Worm (Caenorhabditis elegans) whole organism, late embryonic: ENCODE measurements around the gene frpr-6.

Source experiments
- C08G9.2 ChIP-seq: sonication (generic microtip); optimal IDR thresholded peaks from 2 replicates; lab custom pipeline; 2016; ENCODE audit warnings: mild to moderate bottlenecking, missing genetic modification characterization, moderate library complexity, missing compliant biosample characterization
- F13H6.1 ChIP-seq: sonication (generic microtip); optimal IDR thresholded peaks from 2 replicates; lab custom pipeline; 2016; ENCODE audit warnings: missing genetic modification characterization, missing compliant biosample characterization
- Y22D7AL.16 ChIP-seq: sonication (generic microtip); optimal IDR thresholded peaks from 2 replicates; lab custom pipeline; 2016; ENCODE audit warnings: missing genetic modification characterization, missing compliant biosample characterization
- ama-1 ChIP-seq: fragments of 150-350 bp; optimal IDR thresholded peaks from 2 replicates; lab custom pipeline; 2014
- ceh-14 ChIP-seq: sonication (generic microtip); optimal IDR thresholded peaks from 2 replicates; lab custom pipeline; 2016; ENCODE audit warnings: missing genotype, missing genetic modification characterization, missing compliant biosample characterization
- ceh-18 ChIP-seq: sonication (generic microtip); optimal IDR thresholded peaks from 2 replicates; lab custom pipeline; 2016; ENCODE audit warnings: missing genetic modification characterization, missing compliant biosample characterization
- ceh-19 ChIP-seq: fragments of 200-800 bp; sonication (Bioruptor generic); optimal IDR thresholded peaks from 2 replicates; lab custom pipeline; 2018; ENCODE audit warnings: mild to moderate bottlenecking, missing genetic modification characterization, missing compliant biosample characterization
- ceh-2 ChIP-seq: sonication (generic microtip); optimal IDR thresholded peaks from 2 replicates; lab custom pipeline; 2016; ENCODE audit warnings: missing genotype, missing genetic modification characterization, missing compliant biosample characterization
- ceh-22 ChIP-seq: sonication (generic microtip); optimal IDR thresholded peaks from 2 replicates; lab custom pipeline; 2017; ENCODE audit warnings: missing biosample characterization, missing genetic modification characterization
- ceh-30 ChIP-seq: fragments of 150-350 bp; optimal IDR thresholded peaks from 2 replicates; lab custom pipeline; 2014; ENCODE audit warnings: missing biosample characterization, missing genetic modification characterization
- ceh-31 ChIP-seq: sonication (generic microtip); optimal IDR thresholded peaks from 2 replicates; lab custom pipeline; 2016; ENCODE audit warnings: missing genetic modification characterization, missing compliant biosample characterization
- ceh-48 ChIP-seq: sonication (generic microtip); optimal IDR thresholded peaks from 2 replicates; lab custom pipeline; 2016; ENCODE audit warnings: missing genetic modification characterization, inconsistent platforms, missing compliant biosample characterization
- ceh-6 ChIP-seq: fragments of 200-800 bp; sonication (Bioruptor generic); optimal IDR thresholded peaks from 2 replicates; lab custom pipeline; 2018; ENCODE audit warnings: mild to moderate bottlenecking, missing genetic modification characterization, missing compliant biosample characterization
- che-1 ChIP-seq: sonication (generic microtip); optimal IDR thresholded peaks from 2 replicates; lab custom pipeline; 2016; ENCODE audit warnings: mild to moderate bottlenecking, missing genetic modification characterization, missing compliant biosample characterization
- eyg-1 ChIP-seq: sonication (generic microtip); optimal IDR thresholded peaks from 2 replicates; lab custom pipeline; 2016; ENCODE audit warnings: missing genotype, missing genetic modification characterization, missing compliant biosample characterization
- fkh-10 ChIP-seq: fragments of 150-350 bp; optimal IDR thresholded peaks from 2 replicates; lab custom pipeline; 2014; ENCODE audit warnings: missing biosample characterization, missing genetic modification reagents, missing genetic modification characterization
- fkh-6 ChIP-seq: sonication (generic microtip); optimal IDR thresholded peaks from 2 replicates; lab custom pipeline; 2016; ENCODE audit warnings: missing genetic modification characterization, missing compliant biosample characterization
- hlh-13 ChIP-seq: fragments of 200-800 bp; sonication (Bioruptor generic); optimal IDR thresholded peaks from 2 replicates; lab custom pipeline; 2018; ENCODE audit warnings: mild to moderate bottlenecking, missing genetic modification characterization, missing compliant biosample characterization
- hlh-30 ChIP-seq: sonication (generic microtip); optimal IDR thresholded peaks from 2 replicates; lab custom pipeline; 2017; ENCODE audit warnings: antibody characterized with exemption, missing genetic modification characterization, missing compliant biosample characterization; ENCODE audit not compliant: insufficient read depth
- mec-3 ChIP-seq: sonication (generic microtip); optimal IDR thresholded peaks from 2 replicates; lab custom pipeline; 2016; ENCODE audit warnings: borderline replicate concordance, missing genetic modification characterization, missing compliant biosample characterization
- nhr-11 ChIP-seq: fragments of 150-350 bp; optimal IDR thresholded peaks from 2 replicates; lab custom pipeline; 2014; ENCODE audit warnings: missing biosample characterization, missing genetic modification characterization
- nhr-232 ChIP-seq: sonication (generic microtip); optimal IDR thresholded peaks from 2 replicates; lab custom pipeline; 2016; ENCODE audit warnings: missing genetic modification characterization, missing compliant biosample characterization
- odd-2 ChIP-seq: sonication (generic microtip); optimal IDR thresholded peaks from 2 replicates; lab custom pipeline; 2017; ENCODE audit warnings: antibody characterized with exemption, mild to moderate bottlenecking, missing genetic modification characterization, missing compliant biosample characterization
- pat-9 ChIP-seq: fragments of 200-800 bp; sonication (Bioruptor generic); optimal IDR thresholded peaks from 2 replicates; lab custom pipeline; 2018; ENCODE audit warnings: mild to moderate bottlenecking, missing genetic modification characterization, moderate library complexity, missing compliant biosample characterization
- pax-1 ChIP-seq: fragments of 150-350 bp; optimal IDR thresholded peaks from 2 replicates; lab custom pipeline; 2014; ENCODE audit warnings: missing biosample characterization, missing genetic modification characterization
- pha-4 ChIP-seq: fragments of 150-350 bp; optimal IDR thresholded peaks from 2 replicates; lab custom pipeline; 2018; ENCODE audit warnings: missing biosample characterization, missing genetic modification reagents, missing genetic modification characterization
- sdc-2 ChIP-seq: sonication (generic microtip); optimal IDR thresholded peaks from 2 replicates; lab custom pipeline; 2016; ENCODE audit warnings: missing genotype, missing genetic modification characterization, missing compliant biosample characterization
- syd-9 ChIP-seq: sonication (generic microtip); optimal IDR thresholded peaks from 2 replicates; lab custom pipeline; 2016; ENCODE audit warnings: mild to moderate bottlenecking, missing genetic modification characterization, moderate library complexity, missing compliant biosample characterization
- tbx-7 ChIP-seq: sonication (generic microtip); optimal IDR thresholded peaks from 2 replicates; lab custom pipeline; 2016; ENCODE audit warnings: missing genotype, missing genetic modification characterization, missing compliant biosample characterization
- ttx-3 ChIP-seq: sonication (generic microtip); optimal IDR thresholded peaks from 2 replicates; lab custom pipeline; 2016; ENCODE audit warnings: missing genetic modification reagents, missing genetic modification characterization, missing compliant biosample characterization
- unc-86 ChIP-seq: sonication (generic microtip); optimal IDR thresholded peaks from 2 replicates; lab custom pipeline; 2016; ENCODE audit warnings: missing genetic modification characterization, missing compliant biosample characterization
- ztf-16 ChIP-seq: sonication (generic microtip); optimal IDR thresholded peaks from 2 replicates; lab custom pipeline; 2017; ENCODE audit warnings: missing genetic modification characterization, missing compliant biosample characterization

Gene frpr-6

ce11 chrV:9076273-9076672 is 24.7 kb downstream of the frpr-6 start, which contains the start of gene T27E4.7:
TSS of gene T27E4.7 (minus strand) at chrV:9076322.
- no peak for TF ChIP-seq F13H6.1
- no peak for TF ChIP-seq ama-1 (lab: Kevin White, UChicago)
- no peak for TF ChIP-seq tbx-7 (tag; lab: Kevin White, UChicago)
- no peak for TF ChIP-seq unc-86 (tag; lab: Kevin White, UChicago)
- no peak for TF ChIP-seq odd-2
- no peak for TF ChIP-seq ceh-6 (GFP tag; lab: Kevin White, UChicago)
- TF ChIP-seq che-1 (tag; lab: Kevin White, UChicago): no peak
- TF ChIP-seq ceh-30 (tag; lab: Kevin White, UChicago): no peak

ce11 chrV:9075827-9076226 is 25.1 kb downstream of the frpr-6 start:
- no peak for TF ChIP-seq ceh-14 (tag; lab: Kevin White, UChicago)
- no peak for TF ChIP-seq che-1 (tag; lab: Kevin White, UChicago)
- no peak for TF ChIP-seq fkh-6
- no peak for TF ChIP-seq syd-9
- TF ChIP-seq pax-1 (tag; lab: Kevin White, UChicago): no peak
- no peak for TF ChIP-seq ceh-18 (tag; lab: Kevin White, UChicago)
- no peak for TF ChIP-seq ztf-16
- TF ChIP-seq eyg-1 (tag; lab: Kevin White, UChicago): no peak
- no peak for TF ChIP-seq fkh-10 (GFP tag; lab: Kevin White, UChicago)

ce11 chrV:9074360-9074834 is 26.6 kb downstream of the frpr-6 start:
- TF ChIP-seq che-1 (tag; lab: Kevin White, UChicago) (no peak), ceh-48 (tag; lab: Kevin White, UChicago) (no peak), unc-86 (tag; lab: Kevin White, UChicago) (no peak), mec-3 (tag; lab: Kevin White, UChicago) (no peak), C08G9.2 (no peak), pat-9 (tag; lab: Kevin White, UChicago) (no peak), hlh-30 (tag; lab: Kevin White, UChicago) (no peak), fkh-10 (GFP tag; lab: Kevin White, UChicago) (no peak), Y22D7AL.16 (no peak), ceh-31 (tag; lab: Kevin White, UChicago) (no peak), syd-9 (no peak), ceh-2 (tag; lab: Kevin White, UChicago) (no peak), ama-1 (lab: Kevin White, UChicago) (no peak), tbx-7 (tag; lab: Kevin White, UChicago) (no peak), nhr-232 (no peak), fkh-6 (no peak)

- no peak for TF ChIP-seq ceh-18 (tag; lab: Kevin White, UChicago)
- no peak for TF ChIP-seq ceh-48 (tag; lab: Kevin White, UChicago)
- TF ChIP-seq pha-4 (tag; lab: Kevin White, UChicago): no peak
- TF ChIP-seq eyg-1 (tag; lab: Kevin White, UChicago): no peak
- TF ChIP-seq ceh-22 (tag; lab: Kevin White, UChicago): no peak
- TF ChIP-seq ceh-30 (tag; lab: Kevin White, UChicago): no peak
These were observed 27.5 kb downstream of the frpr-6 start, which contains the start of gene oac-50 for ce11 chrV:9073322-9074038. TSS of gene oac-50 (minus strand) at chrV:9073540.

ce11 chrV:9069680-9070079 is 31.3 kb downstream of the frpr-6 start, which contains the start of gene T27E4.5:
TSS of gene T27E4.5 (minus strand) at chrV:9069780.
- TF ChIP-seq sdc-2 (tag; lab: Kevin White, UChicago): no peak
- no peak for TF ChIP-seq nhr-11 (tag; lab: Kevin White, UChicago)
- no peak for TF ChIP-seq eyg-1 (tag; lab: Kevin White, UChicago)
- no peak for TF ChIP-seq hlh-13 (GFP tag; lab: Kevin White, UChicago)
- no peak for TF ChIP-seq ceh-19
- no peak for TF ChIP-seq C08G9.2
- TF ChIP-seq ceh-18 (tag; lab: Kevin White, UChicago): no peak
- no peak for TF ChIP-seq ttx-3
